Fruit fly (Drosophila melanogaster) ovary, adult (tissue): ENCODE data around the gene CG5292.
A peak's percentile ranks its signal among the peaks of the same experiment; 100 is the strongest.

Experiments used
- CG17801 ChIP-seq: fragments of 200-800 bp; optimal IDR thresholded peaks from 2 replicates; lab custom pipeline; 2019; ENCODE audit warnings: missing biosample characterization, mild to moderate bottlenecking, missing genetic modification characterization, moderate library complexity; ENCODE audit not compliant: partially characterized antibody

The CG5292 gene

dm6 chr3R:17151376-17152026 is at the start of gene CG5292:
CG5292 (plus strand) TSS chr3R:17151861.
- peak; percentile 27 for TF ChIP-seq CG17801

- no peak for TF ChIP-seq CG17801
Observed at dm6 chr3R:17108881-17109280, 42.8 kb upstream of the CG5292 start.

dm6 chr3R:17110880-17111726 is 40.6 kb upstream of the CG5292 start:
- no peak for TF ChIP-seq CG17801

dm6 chr3R:17115668-17116067 is 36.0 kb upstream of the CG5292 start:
- TF ChIP-seq CG17801 = no peak

- no peak for TF ChIP-seq CG17801
Observed at dm6 chr3R:17116231-17116630, 35.4 kb upstream of the CG5292 start.

dm6 chr3R:17117607-17118327 is 33.9 kb upstream of the CG5292 start:
- no peak for TF ChIP-seq CG17801

- TF ChIP-seq CG17801 = peak; percentile 56
Observed at dm6 chr3R:17118917-17119378, 32.7 kb upstream of the CG5292 start.

- TF ChIP-seq CG17801 = no peak
Observed at dm6 chr3R:17120165-17120564, 31.5 kb upstream of the CG5292 start, which contains the start of gene CG34278. CG34278 (plus strand) TSS chr3R:17120465.

dm6 chr3R:17121277-17121676 is 30.4 kb upstream of the CG5292 start, which contains the start of gene CG42779:
CG42779 (plus strand) TSS chr3R:17121577.
- TF ChIP-seq CG17801 = no peak

- no peak for TF ChIP-seq CG17801
Observed at dm6 chr3R:17122796-17123504, 28.7 kb upstream of the CG5292 start.

dm6 chr3R:17124177-17124576 is 27.5 kb upstream of the CG5292 start, which contains the start of gene CG45079:
CG45079 (plus strand) TSS chr3R:17124477.
- TF ChIP-seq CG17801 = no peak

- TF ChIP-seq CG17801 = no peak
Observed at dm6 chr3R:17125339-17126044, 26.2 kb upstream of the CG5292 start, which contains the start of gene cher. cher (minus strand) TSS chr3R:17125389.

dm6 chr3R:17126838-17127237 is 24.8 kb upstream of the CG5292 start, which contains the start of the genes CG17477 and CG31269:
CG17477 (minus strand) TSS chr3R:17126938.
CG31269 (plus strand) TSS chr3R:17127126.
- no peak for TF ChIP-seq CG17801

dm6 chr3R:17127912-17128311 is 23.7 kb upstream of the CG5292 start, which contains the start of gene CG31265:
CG31265 (plus strand) TSS chr3R:17128212.
- TF ChIP-seq CG17801 = no peak

dm6 chr3R:17130326-17130725 is 21.3 kb upstream of the CG5292 start, which contains the start of gene CG17475:
CG17475 (minus strand) TSS chr3R:17130426.
- TF ChIP-seq CG17801 = no peak
